Fruit fly (Drosophila melanogaster): Measurements from ENCODE around the gene GlcAT-P.

DNA sequence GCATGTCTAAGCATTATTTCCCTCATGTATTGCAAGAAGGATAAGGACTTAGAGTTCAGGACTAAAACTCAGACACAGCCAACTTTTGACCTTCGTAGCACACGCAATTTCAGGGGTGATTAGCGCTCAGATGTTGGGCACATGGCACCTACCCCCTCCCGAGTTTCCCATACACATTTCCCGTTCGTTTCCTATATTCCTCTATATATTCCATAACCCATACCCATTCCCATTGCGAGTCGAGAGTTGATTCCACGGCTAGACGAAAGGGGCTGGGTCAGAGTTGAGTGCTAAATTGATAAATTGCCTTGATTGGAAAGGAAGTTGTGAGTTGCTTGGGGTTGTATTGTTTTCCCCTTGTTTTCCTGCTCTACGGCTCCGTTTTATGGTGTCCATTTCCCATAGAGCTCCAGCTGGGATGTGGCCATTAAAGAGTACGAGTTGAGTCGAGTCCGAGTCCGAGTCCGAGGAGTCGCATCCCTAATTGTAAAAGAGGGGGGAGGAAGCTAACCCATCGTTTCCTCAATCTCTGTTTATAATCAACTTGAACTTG is 46.8 kb upstream of the GlcAT-P start:
- TF ChIP-seq CG8478 (optimal IDR thresholded peaks at IDR 0.05) (no peak), CTCF (optimal IDR thresholded peaks at IDR 0.05) (no peak)
